Worm (Caenorhabditis elegans) whole organism, L3 larva: ENCODE data around the gene F55F10.3.

Experiments
- R02D3.7 ChIP-seq: fragments of 150-350 bp; optimal IDR thresholded peaks from 2 replicates; lab custom pipeline; 2014; ENCODE audit warnings: missing biosample characterization, missing genetic modification characterization
- ZK546.5 ChIP-seq: sonication (generic microtip); optimal IDR thresholded peaks from 2 replicates; lab custom pipeline; 2017; ENCODE audit warnings: missing biosample characterization, missing genetic modification characterization
- aly-2 ChIP-seq: fragments of 150-350 bp; optimal IDR thresholded peaks from 2 replicates; lab custom pipeline; 2014; ENCODE audit warnings: missing biosample characterization, missing genetic modification characterization
- ama-1 ChIP-seq: fragments of 150-350 bp; optimal IDR thresholded peaks from 2 replicates; lab custom pipeline; 2018
- ceh-16 ChIP-seq: sonication (generic microtip); optimal IDR thresholded peaks from 2 replicates; lab custom pipeline; 2017; ENCODE audit warnings: missing biosample characterization, missing genetic modification characterization
- ceh-28 ChIP-seq: fragments of 150-350 bp; optimal IDR thresholded peaks from 2 replicates; lab custom pipeline; 2014; ENCODE audit warnings: missing biosample characterization, missing genetic modification reagents, missing genetic modification characterization
- ceh-82 ChIP-seq: fragments of 150-350 bp; optimal IDR thresholded peaks from 2 replicates; lab custom pipeline; 2014; ENCODE audit warnings: missing biosample characterization, missing genetic modification characterization
- ceh-9 ChIP-seq: sonication (generic microtip); optimal IDR thresholded peaks from 2 replicates; lab custom pipeline; 2018; ENCODE audit warnings: missing biosample characterization, missing genetic modification characterization
- daf-12 ChIP-seq: fragments of 150-350 bp; optimal IDR thresholded peaks from 2 replicates; lab custom pipeline; 2014; ENCODE audit warnings: missing biosample characterization, missing genetic modification reagents, missing genetic modification characterization
- egl-27 ChIP-seq: sonication (generic microtip); optimal IDR thresholded peaks from 4 replicates; lab custom pipeline; 2017; ENCODE audit warnings: missing biosample characterization, missing genetic modification reagents, missing genetic modification characterization
- egl-5 ChIP-seq: fragments of 150-350 bp; optimal IDR thresholded peaks from 2 replicates; lab custom pipeline; 2017; ENCODE audit warnings: missing biosample characterization, missing genetic modification reagents, missing genetic modification characterization, inconsistent platforms
- elt-1 ChIP-seq: fragments of 150-350 bp; optimal IDR thresholded peaks from 2 replicates; lab custom pipeline; 2014; ENCODE audit warnings: missing biosample characterization, missing genetic modification characterization
- elt-2 ChIP-seq: sonication (generic microtip); optimal IDR thresholded peaks from 2 replicates; lab custom pipeline; 2016; ENCODE audit warnings: missing genetic modification reagents, mild to moderate bottlenecking, missing genetic modification characterization, missing compliant biosample characterization
- elt-3 ChIP-seq, 3 experiments: fragments of 150-350 bp in 1 of 3; sonication (generic microtip) in 2 of 3; optimal IDR thresholded peaks; 2 replicates in 2 of 3; 4 replicates in 1 of 3; lab custom pipeline; 2014 to 2017; ENCODE audit warnings: missing biosample characterization in 3 of 3, missing genetic modification characterization in 3 of 3
- eor-1 ChIP-seq, 2 experiments: fragments of 150-350 bp; optimal IDR thresholded peaks; 2 replicates each; lab custom pipeline; 2014 to 2018; ENCODE audit warnings: missing biosample characterization in 2 of 2, missing genetic modification characterization in 2 of 2
- fkh-10 ChIP-seq: sonication (generic microtip); optimal IDR thresholded peaks from 2 replicates; lab custom pipeline; 2017; ENCODE audit warnings: missing biosample characterization, missing genetic modification reagents, missing genetic modification characterization
- fkh-2 ChIP-seq: fragments of 150-350 bp; optimal IDR thresholded peaks from 2 replicates; lab custom pipeline; 2014; ENCODE audit warnings: missing biosample characterization, missing genetic modification reagents, missing genetic modification characterization
- fos-1 ChIP-seq: fragments of 150-350 bp; optimal IDR thresholded peaks from 2 replicates; lab custom pipeline; 2014; ENCODE audit warnings: missing biosample characterization, missing genetic modification characterization
- hmg-11 ChIP-seq: sonication (generic microtip); optimal IDR thresholded peaks from 2 replicates; lab custom pipeline; 2016; ENCODE audit warnings: missing genetic modification characterization, missing compliant biosample characterization
- jun-1 ChIP-seq: fragments of 150-350 bp; optimal IDR thresholded peaks from 2 replicates; lab custom pipeline; 2014; ENCODE audit warnings: missing biosample characterization, missing genetic modification reagents, missing genetic modification characterization
- lin-15B ChIP-seq: fragments of 150-350 bp; optimal IDR thresholded peaks from 2 replicates; lab custom pipeline; 2014; ENCODE audit warnings: missing biosample characterization, missing genetic modification characterization
- lin-39 ChIP-seq: fragments of 150-350 bp; optimal IDR thresholded peaks from 2 replicates; lab custom pipeline; 2018; ENCODE audit warnings: missing biosample characterization, missing genetic modification reagents, missing genetic modification characterization
- lsy-12 ChIP-seq: sonication (generic microtip); optimal IDR thresholded peaks from 2 replicates; lab custom pipeline; 2016; ENCODE audit warnings: mild to moderate bottlenecking, missing genetic modification characterization, missing compliant biosample characterization
- mdl-1 ChIP-seq: fragments of 150-350 bp; optimal IDR thresholded peaks from 2 replicates; lab custom pipeline; 2014; ENCODE audit warnings: missing biosample characterization, missing genetic modification characterization
- mml-1 ChIP-seq: fragments of 150-350 bp; sonication (generic microtip); optimal IDR thresholded peaks from 3 replicates; lab custom pipeline; 2014; ENCODE audit warnings: missing biosample characterization, missing genetic modification characterization
- nfya-1 ChIP-seq: sonication (generic microtip); optimal IDR thresholded peaks from 2 replicates; lab custom pipeline; 2017; ENCODE audit warnings: missing genetic modification characterization, mild to moderate bottlenecking, missing compliant biosample characterization, antibody characterized with exemption, moderate library complexity; ENCODE audit not compliant: insufficient read depth
- nhr-11 ChIP-seq: fragments of 150-350 bp; optimal IDR thresholded peaks from 2 replicates; lab custom pipeline; 2014; ENCODE audit warnings: missing biosample characterization, missing genetic modification characterization
- nhr-12 ChIP-seq: fragments of 150-350 bp; optimal IDR thresholded peaks from 2 replicates; lab custom pipeline; 2014; ENCODE audit warnings: missing biosample characterization, missing genetic modification characterization
- nhr-23 ChIP-seq: fragments of 150-350 bp; optimal IDR thresholded peaks from 2 replicates; lab custom pipeline; 2014; ENCODE audit warnings: missing biosample characterization, missing genetic modification reagents, missing genetic modification characterization
- nhr-237 ChIP-seq: fragments of 150-350 bp; optimal IDR thresholded peaks from 2 replicates; lab custom pipeline; 2014; ENCODE audit warnings: missing biosample characterization, missing genetic modification characterization
- nhr-25 ChIP-seq: sonication (generic microtip); optimal IDR thresholded peaks from 2 replicates; lab custom pipeline; 2017; ENCODE audit warnings: missing biosample characterization, missing genetic modification characterization
- nhr-28 ChIP-seq: fragments of 150-350 bp; optimal IDR thresholded peaks from 2 replicates; lab custom pipeline; 2014; ENCODE audit warnings: missing biosample characterization, missing genetic modification characterization
- nhr-43 ChIP-seq: sonication (generic microtip); optimal IDR thresholded peaks from 2 replicates; lab custom pipeline; 2016; ENCODE audit warnings: mild to moderate bottlenecking, missing genetic modification characterization, missing compliant biosample characterization; ENCODE audit not compliant: poor library complexity, severe bottlenecking
- nhr-67 ChIP-seq: fragments of 150-350 bp; optimal IDR thresholded peaks from 2 replicates; lab custom pipeline; 2014; ENCODE audit warnings: missing biosample characterization, missing genetic modification characterization
- nhr-76 ChIP-seq: fragments of 150-350 bp; sonication (generic microtip); optimal IDR thresholded peaks from 5 replicates; lab custom pipeline; 2014; ENCODE audit warnings: missing biosample characterization, missing genetic modification characterization
- nhr-77 ChIP-seq: fragments of 150-350 bp; optimal IDR thresholded peaks from 2 replicates; lab custom pipeline; 2014; ENCODE audit warnings: missing biosample characterization, missing genetic modification characterization
- pha-4 ChIP-seq: fragments of 150-350 bp; optimal IDR thresholded peaks from 2 replicates; lab custom pipeline; 2014; ENCODE audit warnings: missing biosample characterization, missing genetic modification reagents, missing genetic modification characterization
- pqm-1 ChIP-seq: fragments of 150-350 bp; optimal IDR thresholded peaks from 2 replicates; lab custom pipeline; 2017; ENCODE audit warnings: missing biosample characterization, missing genetic modification characterization, inconsistent platforms
- sea-2 ChIP-seq: fragments of 150-350 bp; sonication (generic microtip); optimal IDR thresholded peaks from 4 replicates; lab custom pipeline; 2014; ENCODE audit warnings: missing biosample characterization, missing genetic modification reagents, missing genetic modification characterization
- skn-1 ChIP-seq: fragments of 150-350 bp; optimal IDR thresholded peaks from 2 replicates; lab custom pipeline; 2014; ENCODE audit warnings: missing biosample characterization, missing genetic modification characterization
- snpc-4 ChIP-seq: fragments of 150-350 bp; optimal IDR thresholded peaks from 2 replicates; lab custom pipeline; 2014; ENCODE audit warnings: missing biosample characterization, missing genetic modification characterization
- tbx-2 ChIP-seq: sonication (generic microtip); optimal IDR thresholded peaks from 2 replicates; lab custom pipeline; 2016; ENCODE audit warnings: mild to moderate bottlenecking, missing genetic modification characterization, missing compliant biosample characterization
- unc-39 ChIP-seq: sonication (generic microtip); optimal IDR thresholded peaks from 4 replicates; lab custom pipeline; 2017; ENCODE audit warnings: missing biosample characterization, missing genetic modification characterization
- unc-62 ChIP-seq: fragments of 150-350 bp; sonication (generic microtip); optimal IDR thresholded peaks from 4 replicates; lab custom pipeline; 2014; ENCODE audit warnings: missing biosample characterization, missing genetic modification reagents, missing genetic modification characterization
- zag-1 ChIP-seq: fragments of 150-350 bp; optimal IDR thresholded peaks from 2 replicates; lab custom pipeline; 2014; ENCODE audit warnings: missing biosample characterization, missing genetic modification characterization
- ztf-11 ChIP-seq: fragments of 150-350 bp; optimal IDR thresholded peaks from 2 replicates; lab custom pipeline; 2014; ENCODE audit warnings: missing biosample characterization, missing genetic modification characterization
- ztf-4 ChIP-seq: fragments of 150-350 bp; optimal IDR thresholded peaks from 2 replicates; lab custom pipeline; 2014; ENCODE audit warnings: missing biosample characterization, missing genetic modification characterization

The F55F10.3 gene

ce11 chrIV:4386351-4386750 is 26.6 kb downstream of the F55F10.3 start, which contains the start of gene tald-1:
TSS of gene tald-1 (plus strand) at chrIV:4386651.
- no peak for TF ChIP-seq elt-3 (tag; optimal IDR thresholded peaks at IDR 0.05; lab: Kevin White, UChicago)
- TF ChIP-seq unc-62 (GFP tag; lab: Kevin White, UChicago) = no peak
- TF ChIP-seq elt-2 = peak; percentile 70
- no peak for TF ChIP-seq ZK546.5 (tag; lab: Kevin White, UChicago)
- peak; percentile 24 for TF ChIP-seq ceh-28
- no peak for TF ChIP-seq elt-1 (tag; lab: Kevin White, UChicago)
- no peak for TF ChIP-seq skn-1 (tag; lab: Kevin White, UChicago)
- TF ChIP-seq, all 47 proteins: peak for 2

- TF ChIP-seq elt-2 = peak; percentile 4
- TF ChIP-seq, all 47 proteins: peak for 1; not testable (repeated sequence) for 46
Measured at ce11 chrIV:4388854-4389253, 29.1 kb downstream of the F55F10.3 start.

ce11 chrIV:4390438-4390894 is 30.7 kb downstream of the F55F10.3 start, which contains the start of the genes rpl-7A and set-21:
TSS of gene rpl-7A (minus strand) at chrIV:4390590.
TSS of gene set-21 (plus strand) at chrIV:4390844.
- peak; percentile 92 for TF ChIP-seq tbx-2
- TF ChIP-seq lsy-12 = peak; percentile 97
- no peak for TF ChIP-seq egl-27 (tag; lab: Kevin White, UChicago)
- no peak for TF ChIP-seq fkh-2 (tag; lab: Kevin White, UChicago)
- no peak for TF ChIP-seq aly-2 (tag; lab: Kevin White, UChicago)
- peak; percentile 13 to 87 (median 16) for TF ChIP-seq elt-3 (tag; optimal IDR thresholded peaks at IDR 0.05; lab: Kevin White, UChicago)
- no peak for TF ChIP-seq mdl-1 (tag; lab: Kevin White, UChicago)
- no peak for TF ChIP-seq ztf-4
- peak; percentile 36 for TF ChIP-seq unc-62 (GFP tag; lab: Kevin White, UChicago)
- TF ChIP-seq elt-1 (tag; lab: Kevin White, UChicago) = peak; percentile 4
- peak; percentile 82 for TF ChIP-seq nhr-11 (tag; lab: Kevin White, UChicago)
- peak; percentile 91 for TF ChIP-seq pha-4 (tag; lab: Kevin White, UChicago)
- TF ChIP-seq nhr-237 (tag; lab: Kevin White, UChicago) = no peak
- no peak for TF ChIP-seq ceh-9 (tag; lab: Kevin White, UChicago)
- no peak for TF ChIP-seq unc-39 (tag; lab: Kevin White, UChicago)
- TF ChIP-seq fos-1 (tag; lab: Kevin White, UChicago) = peak; percentile 39
- TF ChIP-seq nhr-76 (tag; lab: Kevin White, UChicago) = no peak
- TF ChIP-seq ama-1 (lab: Kevin White, UChicago) = no peak
- TF ChIP-seq pqm-1 = peak; percentile 45
- peak; percentile 86 for TF ChIP-seq elt-2
- peak; percentile 64 for TF ChIP-seq ceh-28
- no peak for TF ChIP-seq fkh-10 (GFP tag; lab: Kevin White, UChicago)
- peak; percentile 79 for TF ChIP-seq nhr-77 (tag; lab: Kevin White, UChicago)
- TF ChIP-seq nhr-67 (tag; lab: Kevin White, UChicago) = no peak
- no peak for TF ChIP-seq mml-1 (tag; lab: Kevin White, UChicago)
- TF ChIP-seq lin-39 (tag; lab: Kevin White, UChicago) = peak; percentile 75
- no peak for TF ChIP-seq sea-2 (GFP tag; lab: Kevin White, UChicago)
- TF ChIP-seq ZK546.5 (tag; lab: Kevin White, UChicago) = peak; percentile 40
- no peak for TF ChIP-seq ceh-16 (tag; lab: Kevin White, UChicago)
- peak; percentile 39 for TF ChIP-seq nhr-28 (tag; lab: Kevin White, UChicago)
- peak; percentile 98 for TF ChIP-seq nhr-43
- peak; percentile 89 for TF ChIP-seq hmg-11 (tag; lab: Kevin White, UChicago)
- peak; percentile 42 for TF ChIP-seq egl-5 (tag; lab: Kevin White, UChicago)
- TF ChIP-seq skn-1 (tag; lab: Kevin White, UChicago) = peak; percentile 65
- TF ChIP-seq eor-1 (tag; optimal IDR thresholded peaks at IDR 0.05; lab: Kevin White, UChicago) = no peak
- TF ChIP-seq nhr-12 (tag; lab: Kevin White, UChicago) = no peak
- peak; percentile 98 for TF ChIP-seq nhr-25 (tag; lab: Kevin White, UChicago)
- TF ChIP-seq daf-12 (tag; lab: Kevin White, UChicago) = no peak
- peak; percentile 24 for TF ChIP-seq zag-1 (tag; lab: Kevin White, UChicago)
- peak; percentile 86 for TF ChIP-seq snpc-4
- TF ChIP-seq ceh-82 (tag; lab: Kevin White, UChicago) = peak; percentile 77
- peak; percentile 96 for TF ChIP-seq lin-15B (tag; lab: Kevin White, UChicago)
- TF ChIP-seq nfya-1 (tag; lab: Kevin White, UChicago) = peak; percentile 89
- peak; percentile 79 for TF ChIP-seq jun-1
- TF ChIP-seq nhr-23 (tag; lab: Kevin White, UChicago) = peak; percentile 97
- peak; percentile 92 for TF ChIP-seq R02D3.7
- TF ChIP-seq ztf-11 (tag; lab: Kevin White, UChicago) = no peak
